Fruit fly (Drosophila melanogaster) whole organism, embryonic: ENCODE results near the gene Ppi1.
A peak's percentile ranks its signal among the peaks of the same experiment; 100 is the strongest.

ENCODE experiments used
- B-H1 ChIP-seq: fragments of 200-800 bp; sonication (Bioruptor generic); IDR thresholded peaks from 3 replicates; pipeline ENCODE4 v1.3.6; 2022; ENCODE audit warnings: missing biosample characterization, missing genetic modification characterization
- CG10565 ChIP-seq: fragments of 200-800 bp; sonication (Bioruptor generic); optimal IDR thresholded peaks from 3 replicates; lab custom pipeline; 2016; ENCODE audit warnings: missing biosample characterization, mild to moderate bottlenecking, missing genetic modification characterization
- CG11696 ChIP-seq: fragments of 200-800 bp; sonication (Bioruptor generic); IDR thresholded peaks from 2 replicates; pipeline ENCODE4 v1.3.6; 2022; ENCODE audit warnings: missing biosample characterization, missing genetic modification characterization
- CG11723 ChIP-seq: fragments of 200-800 bp; sonication (Bioruptor generic); optimal IDR thresholded peaks from 2 replicates; lab custom pipeline; 2017; ENCODE audit warnings: missing biosample characterization, mild to moderate bottlenecking, missing genetic modification characterization
- CG12104 ChIP-seq: fragments of 200-800 bp; sonication (Bioruptor generic); optimal IDR thresholded peaks from 3 replicates; lab custom pipeline; 2016; ENCODE audit warnings: missing biosample characterization, missing genetic modification characterization
- CG12155 ChIP-seq: fragments of 200-800 bp; sonication (Bioruptor generic); optimal IDR thresholded peaks from 3 replicates; lab custom pipeline; 2016; ENCODE audit warnings: missing biosample characterization, missing genetic modification characterization
- CG12391 ChIP-seq: fragments of 200-800 bp; sonication (Bioruptor generic); optimal IDR thresholded peaks from 3 replicates; lab custom pipeline; 2018; ENCODE audit warnings: missing biosample characterization, mild to moderate bottlenecking, missing genetic modification characterization, moderate library complexity
- CG12744 ChIP-seq: fragments of 200-800 bp; sonication (Bioruptor generic); optimal IDR thresholded peaks from 2 replicates; lab custom pipeline; 2016; ENCODE audit warnings: missing biosample characterization, missing genetic modification characterization
- CG13123 ChIP-seq: fragments of 200-800 bp; sonication (Bioruptor generic); optimal IDR thresholded peaks from 2 replicates; lab custom pipeline; 2016; ENCODE audit warnings: missing biosample characterization, missing genetic modification characterization
- CG13296 ChIP-seq: fragments of 200-800 bp; sonication (Bioruptor generic); optimal IDR thresholded peaks from 3 replicates; lab custom pipeline; 2018; ENCODE audit warnings: missing biosample characterization, mild to moderate bottlenecking, missing genetic modification characterization
- CG13424 ChIP-seq: fragments of 200-800 bp; sonication (Bioruptor generic); optimal IDR thresholded peaks from 2 replicates; lab custom pipeline; 2019; ENCODE audit warnings: missing biosample characterization, mild to moderate bottlenecking, missing genetic modification characterization, moderate library complexity
- CG16813 ChIP-seq: fragments of 200-800 bp; sonication (Bioruptor generic); IDR thresholded peaks from 3 replicates; pipeline ENCODE4 v1.3.6; 2022; ENCODE audit warnings: missing biosample characterization, missing genetic modification characterization; ENCODE audit not compliant: partially characterized antibody
- CG1832 ChIP-seq: fragments of 200-800 bp; sonication (Bioruptor generic); optimal IDR thresholded peaks from 2 replicates; lab custom pipeline; 2017; ENCODE audit warnings: missing biosample characterization, mild to moderate bottlenecking, missing genetic modification characterization, inconsistent platforms
- CG2199 ChIP-seq: fragments of 200-800 bp; sonication (Bioruptor generic); IDR thresholded peaks from 3 replicates; pipeline ENCODE4 v1.3.6; 2022; ENCODE audit warnings: missing biosample characterization, missing genetic modification characterization
- CG3995 ChIP-seq: fragments of 200-800 bp; sonication (Bioruptor generic); optimal IDR thresholded peaks from 3 replicates; lab custom pipeline; 2016; ENCODE audit warnings: missing biosample characterization, missing genetic modification characterization
- CG5953 ChIP-seq: fragments of 200-800 bp; sonication (Bioruptor generic); IDR thresholded peaks from 2 replicates; pipeline ENCODE4 v1.3.6; 2022; ENCODE audit warnings: missing biosample characterization, missing genetic modification characterization
- CG7928 ChIP-seq: fragments of 200-800 bp; sonication (Bioruptor generic); optimal IDR thresholded peaks from 2 replicates; lab custom pipeline; 2017; ENCODE audit warnings: missing biosample characterization, mild to moderate bottlenecking, missing genetic modification characterization
- CG9797 ChIP-seq: fragments of 200-800 bp; sonication (Bioruptor generic); optimal IDR thresholded peaks from 3 replicates; lab custom pipeline; 2018; ENCODE audit warnings: missing biosample characterization, mild to moderate bottlenecking, missing genetic modification characterization
- CG9932 ChIP-seq: fragments of 200-800 bp; sonication (Bioruptor generic); IDR thresholded peaks from 2 replicates; pipeline ENCODE4 v1.3.6; 2022; ENCODE audit warnings: missing biosample characterization, missing genetic modification characterization
- Dek ChIP-seq: fragments of 200-800 bp; sonication (Bioruptor generic); optimal IDR thresholded peaks from 3 replicates; lab custom pipeline; 2019; ENCODE audit warnings: missing biosample characterization, mild to moderate bottlenecking, missing genetic modification characterization, moderate library complexity
- Dfd ChIP-seq, 2 experiments: fragments of >200 bp; optimal IDR thresholded peaks; 2 replicates each; lab custom pipeline; 2017; ENCODE audit warnings: missing biosample characterization in 2 of 2, missing genetic modification characterization in 2 of 2
- ERR ChIP-seq: fragments of 200-800 bp; sonication (Bioruptor generic); optimal IDR thresholded peaks from 2 replicates; lab custom pipeline; 2016; ENCODE audit warnings: missing biosample characterization, missing genetic modification characterization
- H2.0 ChIP-seq: fragments of 200-800 bp; sonication (Bioruptor generic); IDR thresholded peaks from 2 replicates; pipeline ENCODE4 v1.3.6; 2022; ENCODE audit warnings: missing biosample characterization, missing genetic modification characterization
- HLH54F ChIP-seq: fragments of 200-800 bp; sonication (Bioruptor generic); optimal IDR thresholded peaks from 3 replicates; lab custom pipeline; 2016; ENCODE audit warnings: missing biosample characterization, missing genetic modification characterization
- Hand ChIP-seq: fragments of 200-800 bp; sonication (Bioruptor generic); optimal IDR thresholded peaks from 2 replicates; lab custom pipeline; 2017; ENCODE audit warnings: mild to moderate bottlenecking, missing biosample characterization, missing genetic modification reagents, missing genetic modification characterization
- Hmr ChIP-seq: fragments of 200-800 bp; sonication (Bioruptor generic); optimal IDR thresholded peaks from 3 replicates; lab custom pipeline; 2017; ENCODE audit warnings: mild to moderate bottlenecking, missing biosample characterization, missing genetic modification reagents, missing genetic modification characterization
- Hr39 ChIP-seq: fragments of >200 bp; optimal IDR thresholded peaks from 2 replicates; lab custom pipeline; 2017
- Meics ChIP-seq: fragments of 200-800 bp; sonication (Bioruptor generic); optimal IDR thresholded peaks from 2 replicates; lab custom pipeline; 2017; ENCODE audit warnings: missing biosample characterization, mild to moderate bottlenecking, missing genetic modification characterization
- NK7.1 ChIP-seq: fragments of 200-800 bp; sonication (Bioruptor generic); optimal IDR thresholded peaks from 3 replicates; lab custom pipeline; 2016; ENCODE audit warnings: missing biosample characterization, missing genetic modification characterization
- Optix ChIP-seq: fragments of 200-800 bp; sonication (Bioruptor generic); IDR thresholded peaks from 3 replicates; pipeline ENCODE4 v1.3.6; 2022; ENCODE audit warnings: missing biosample characterization, missing genetic modification characterization
- al ChIP-seq: fragments of 200-800 bp; sonication (Bioruptor generic); IDR thresholded peaks from 2 replicates; pipeline ENCODE4 v1.3.6; 2022; ENCODE audit warnings: missing biosample characterization, missing genetic modification characterization
- ato ChIP-seq: fragments of 200-800 bp; sonication (Bioruptor generic); IDR thresholded peaks from 2 replicates; pipeline ENCODE4 v1.3.6; 2022; ENCODE audit warnings: missing biosample characterization, missing genetic modification characterization; ENCODE audit not compliant: partially characterized antibody
- cas ChIP-seq: fragments of 200-800 bp; sonication (Bioruptor generic); IDR thresholded peaks from 2 replicates; pipeline ENCODE4 v1.3.6; 2022; ENCODE audit warnings: missing biosample characterization, missing genetic modification characterization
- cwo ChIP-seq: fragments of 200-800 bp; sonication (Bioruptor generic); optimal IDR thresholded peaks from 3 replicates; lab custom pipeline; 2017; ENCODE audit warnings: missing biosample characterization, missing genetic modification characterization, mild to moderate bottlenecking, moderate library complexity, missing genetic modification reagents
- dmrt11E ChIP-seq: fragments of 200-800 bp; sonication (Bioruptor generic); optimal IDR thresholded peaks from 3 replicates; lab custom pipeline; 2018; ENCODE audit warnings: missing biosample characterization, mild to moderate bottlenecking, missing genetic modification characterization, moderate library complexity
- dpn ChIP-seq, 2 experiments: fragments of 200-800 bp; sonication (Bioruptor generic); optimal IDR thresholded peaks; 3 replicates each; lab custom pipeline; 2016; ENCODE audit warnings: missing biosample characterization in 2 of 2, missing genetic modification characterization in 2 of 2
- gfzf ChIP-seq: fragments of 200-800 bp; sonication (Bioruptor generic); optimal IDR thresholded peaks from 2 replicates; lab custom pipeline; 2016; ENCODE audit warnings: missing biosample characterization, mild to moderate bottlenecking, missing genetic modification characterization, moderate library complexity
- gsb ChIP-seq: fragments of 200-800 bp; sonication (Bioruptor generic); IDR thresholded peaks from 2 replicates; pipeline ENCODE4 v1.3.6; 2022; ENCODE audit warnings: missing biosample characterization, missing genetic modification characterization
- kni ChIP-seq: fragments of 200-800 bp; sonication (Bioruptor generic); optimal IDR thresholded peaks from 3 replicates; lab custom pipeline; 2017; ENCODE audit warnings: mild to moderate bottlenecking, missing biosample characterization, missing genetic modification reagents, missing genetic modification characterization
- lov ChIP-seq, 2 experiments: fragments of 200-800 bp in 1 of 2; fragments of >200 bp in 1 of 2; sonication (Bioruptor generic) in 1 of 2; IDR thresholded peaks in 1 of 2; optimal IDR thresholded peaks in 1 of 2; 2 replicates in 1 of 2; 3 replicates in 1 of 2; pipeline versions ENCODE4 v1.3.6 to Lab custom; 2017 to 2022; ENCODE audit warnings: missing biosample characterization in 1 of 2, missing genetic modification characterization in 1 of 2
- otp ChIP-seq: fragments of 200-800 bp; sonication (Bioruptor generic); IDR thresholded peaks from 3 replicates; pipeline ENCODE4, ENCODE4 v1.3.6; 2022; ENCODE audit warnings: missing biosample characterization, missing genetic modification characterization
- pum ChIP-seq: fragments of 200-800 bp; sonication (Bioruptor generic); optimal IDR thresholded peaks from 2 replicates; lab custom pipeline; 2016; ENCODE audit warnings: missing biosample characterization, missing genetic modification characterization
- row ChIP-seq: fragments of 200-800 bp; sonication (Bioruptor generic); IDR thresholded peaks from 3 replicates; pipeline ENCODE4 v1.3.6; 2022; ENCODE audit warnings: missing biosample characterization, missing genetic modification characterization
- sc ChIP-seq, 3 experiments: fragments of >200 bp in 2 of 3; fragments of 200-800 bp in 1 of 3; sonication (Bioruptor generic) in 1 of 3; optimal IDR thresholded peaks; 2 replicates in 2 of 3; 3 replicates in 1 of 3; lab custom pipeline; 2017; ENCODE audit warnings: mild to moderate bottlenecking in 1 of 3, missing biosample characterization in 1 of 3, missing genetic modification characterization in 1 of 3, missing genetic modification reagents in 1 of 3
- seq ChIP-seq: fragments of 200-800 bp; sonication (Bioruptor generic); IDR thresholded peaks from 2 replicates; pipeline ENCODE4 v1.3.6; 2022; ENCODE audit warnings: missing biosample characterization, missing genetic modification characterization
- sna ChIP-seq: fragments of 200-800 bp; sonication (Bioruptor generic); IDR thresholded peaks from 2 replicates; pipeline ENCODE4 v1.3.6; 2022; ENCODE audit warnings: missing biosample characterization, missing genetic modification characterization; ENCODE audit not compliant: partially characterized antibody
- sob ChIP-seq: fragments of 200-800 bp; sonication (Bioruptor generic); IDR thresholded peaks from 2 replicates; pipeline ENCODE4 v1.3.6; 2022; ENCODE audit warnings: missing biosample characterization, missing genetic modification characterization
- zen ChIP-seq: fragments of 200-800 bp; sonication (Bioruptor generic); optimal IDR thresholded peaks from 3 replicates; lab custom pipeline; 2018; ENCODE audit warnings: missing biosample characterization, mild to moderate bottlenecking, missing genetic modification characterization, moderate library complexity

The Ppi1 gene

dm6 chr3R:30134063-30135047, 5.4 kb upstream of the Ppi1 start, which contains the start of gene Tpi (continued):
- TF ChIP-seq H2.0 (GFP tag; lab: Robert Waterston, UW) = no peak
- TF ChIP-seq CG13296 (GFP tag; lab: Kevin White, UChicago) = no peak
- peak; percentile 51 for TF ChIP-seq CG9932 (GFP tag; lab: Robert Waterston, UW)
- TF ChIP-seq CG11696 (GFP tag; lab: Robert Waterston, UW) = no peak
- no peak for TF ChIP-seq dmrt11E
- TF ChIP-seq ERR (GFP tag; lab: Kevin White, UChicago) = peak; percentile 100
- no peak for TF ChIP-seq sob (GFP tag; lab: Robert Waterston, UW)
- no peak for TF ChIP-seq CG10565 (GFP tag; lab: Kevin White, UChicago)
- TF ChIP-seq gfzf (GFP tag; lab: Kevin White, UChicago) = peak; percentile 75
- TF ChIP-seq CG1832 (GFP tag; lab: Kevin White, UChicago) = no peak
- no peak for TF ChIP-seq cas
- TF ChIP-seq Hmr = peak; percentile 27
- TF ChIP-seq lov (optimal IDR thresholded peaks at IDR 0.05; lab: Kevin White, UChicago) = no peak
- no peak for TF ChIP-seq lov (GFP tag; IDR thresholded peaks at IDR 0.05; lab: Robert Waterston, UW)
- peak; percentile 8 for TF ChIP-seq Meics (GFP tag; lab: Kevin White, UChicago)
- TF ChIP-seq otp (GFP tag; lab: Robert Waterston, UW) = no peak
- TF ChIP-seq Hr39 (lab: Kevin White, UChicago) = no peak
- TF ChIP-seq al (GFP tag; lab: Robert Waterston, UW) = no peak
- no peak for TF ChIP-seq cwo
- TF ChIP-seq pum (GFP tag; lab: Kevin White, UChicago) = no peak
- peak; percentile 18 for TF ChIP-seq Hand (GFP tag; lab: Kevin White, UChicago)
- TF ChIP-seq CG3995 (GFP tag; lab: Kevin White, UChicago) = no peak
- no peak for TF ChIP-seq CG11723 (GFP tag; lab: Kevin White, UChicago)
- TF ChIP-seq CG5953 = no peak
- TF ChIP-seq HLH54F = peak; percentile 26
- TF ChIP-seq Dfd (GFP tag; optimal IDR thresholded peaks at IDR 0.05; lab: Kevin White, UChicago) = no peak
- TF ChIP-seq sna (GFP tag; lab: Robert Waterston, UW) = no peak
- TF ChIP-seq ato = no peak
- peak; percentile 38 for TF ChIP-seq CG13424 (tag; lab: Kevin White, UChicago)
- no peak for TF ChIP-seq Optix (GFP tag; lab: Robert Waterston, UW)
- TF ChIP-seq CG13123 (GFP tag; lab: Kevin White, UChicago) = no peak
- peak in 1 of 2 experiments; percentile 9 for TF ChIP-seq dpn (GFP tag; optimal IDR thresholded peaks at IDR 0.05; lab: Kevin White, UChicago)
- TF ChIP-seq B-H1 (GFP tag; lab: Robert Waterston, UW) = no peak
- no peak for TF ChIP-seq CG7928 (GFP tag; lab: Kevin White, UChicago)
- TF ChIP-seq sc (optimal IDR thresholded peaks at IDR 0.05; lab: Kevin White, UChicago) = no peak
- TF ChIP-seq sc (GFP tag; optimal IDR thresholded peaks at IDR 0.05; lab: Kevin White, UChicago) = no peak
- no peak for TF ChIP-seq NK7.1 (GFP tag; lab: Kevin White, UChicago)
- TF ChIP-seq CG12155 (GFP tag; lab: Kevin White, UChicago) = peak; percentile 1
- no peak for TF ChIP-seq zen
- TF ChIP-seq CG9797 (GFP tag; lab: Kevin White, UChicago) = no peak
- TF ChIP-seq CG2199 (GFP tag; lab: Robert Waterston, UW) = no peak
- no peak for TF ChIP-seq CG12104
- no peak for TF ChIP-seq CG16813 (GFP tag; lab: Robert Waterston, UW)
- TF ChIP-seq kni = no peak
- TF ChIP-seq CG12391 (tag; lab: Kevin White, UChicago) = no peak
- TF ChIP-seq row (GFP tag; lab: Robert Waterston, UW) = peak; percentile 51; the same call in 2 of the 3 replicates
- no peak for TF ChIP-seq CG12744 (GFP tag; lab: Kevin White, UChicago)
- peak; percentile 29 for TF ChIP-seq Dek (tag; lab: Kevin White, UChicago)
- TF ChIP-seq seq = no peak
- TF ChIP-seq gsb = no peak
